Worm (Caenorhabditis elegans): ENCODE measurements around the gene zak-1.
A peak's percentile ranks its signal among the peaks of the same experiment; 100 is the strongest.

zak-1 gene

DNA sequence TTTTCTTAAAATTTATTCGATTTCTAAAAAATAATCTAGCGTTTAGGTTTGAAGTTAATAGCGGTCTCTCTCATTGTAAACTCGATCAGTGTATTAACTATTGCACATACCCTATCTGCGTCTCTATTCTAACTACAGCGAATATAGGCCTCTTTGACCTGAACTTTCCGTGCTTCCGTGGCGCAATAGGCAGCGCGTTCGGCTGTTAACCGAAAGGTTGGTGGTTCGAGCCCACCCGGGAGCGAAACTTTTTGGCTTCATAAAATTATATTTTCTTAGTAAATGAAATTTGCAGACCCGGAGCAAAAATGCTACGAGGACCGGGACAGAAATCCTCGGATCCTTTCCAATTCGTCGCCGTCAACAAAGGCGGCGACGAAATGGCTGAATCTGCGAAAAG is 51.2 kb downstream of the zak-1 start (continued):
- TF ChIP-seq dve-1 (tag; optimal IDR thresholded peaks at IDR 0.05) (peak; percentile 22), C08G9.2 (tag; optimal IDR thresholded peaks at IDR 0.05) (peak; percentile 34), pqm-1 (tag; optimal IDR thresholded peaks at IDR 0.05) (no peak), hlh-30 (tag; optimal IDR thresholded peaks at IDR 0.05; ENCODE audit: insufficient read depth) (no peak), ceh-45 (GFP tag; IDR thresholded peaks at IDR 0.05) (peak; percentile 60; the same call in 1 of the 2 replicates), ceh-30 (tag; optimal IDR thresholded peaks at IDR 0.05) (no peak), che-1 (tag; optimal IDR thresholded peaks at IDR 0.05) (peak; percentile 62), C38D4.7 (GFP tag; optimal IDR thresholded peaks at IDR 0.05) (peak; percentile 39)

DNA sequence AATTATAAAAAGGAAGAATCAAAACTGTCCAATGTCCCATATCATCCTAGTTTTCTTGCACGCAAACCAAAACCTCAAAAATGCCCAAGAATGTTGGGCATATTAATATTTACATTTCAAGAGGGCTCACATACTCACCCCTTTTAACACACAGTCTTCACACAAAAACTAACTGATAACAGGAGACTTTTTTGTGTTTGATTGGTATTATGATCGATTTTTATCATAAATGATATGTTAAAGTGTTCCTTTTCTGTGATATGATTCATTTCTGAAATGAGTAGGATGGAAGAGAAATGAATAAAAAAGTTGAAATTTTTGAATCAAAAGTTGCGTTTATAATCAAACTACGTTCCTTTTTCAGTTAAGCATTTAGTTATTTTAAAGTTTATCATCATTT is 53.5 kb downstream of the zak-1 start:
- TF ChIP-seq ama-1 (optimal IDR thresholded peaks at IDR 0.05): no peak
- TF ChIP-seq eyg-1 (tag; optimal IDR thresholded peaks at IDR 0.05): no peak
- TF ChIP-seq fax-1 (tag; optimal IDR thresholded peaks at IDR 0.05): no peak
- TF ChIP-seq ceh-2 (tag; optimal IDR thresholded peaks at IDR 0.05): no peak
- no peak for TF ChIP-seq ceh-24 (tag; optimal IDR thresholded peaks at IDR 0.05)
- peak; percentile 50 for TF ChIP-seq elt-2 (tag; optimal IDR thresholded peaks at IDR 0.05)
